Worm (Caenorhabditis elegans): ENCODE data around the gene droe-8.

ce11 chrV:8736369-8736768 lies 10.0 kb downstream of the droe-8 start, which contains the start of gene ZC196.3:
- TF ChIP-seq daf-12 (tag; optimal IDR thresholded peaks at IDR 0.05) (no peak), jun-1 (tag; optimal IDR thresholded peaks at IDR 0.05) (no peak), nhr-12 (tag; optimal IDR thresholded peaks at IDR 0.05) (no peak), ceh-16 (tag; optimal IDR thresholded peaks at IDR 0.05) (no peak), ama-1 (optimal IDR thresholded peaks at IDR 0.05) (no peak), ZK546.5 (tag; optimal IDR thresholded peaks at IDR 0.05) (no peak), pqm-1 (tag; optimal IDR thresholded peaks at IDR 0.05) (no peak), ztf-4 (tag; optimal IDR thresholded peaks at IDR 0.05) (no peak), egl-27 (tag; optimal IDR thresholded peaks at IDR 0.05) (no peak), aly-2 (tag; optimal IDR thresholded peaks at IDR 0.05) (no peak), tbx-2 (tag; optimal IDR thresholded peaks at IDR 0.05) (no peak), snpc-4 (tag; optimal IDR thresholded peaks at IDR 0.05) (no peak)

Data from whole organism, L3 larva.